Worm (Caenorhabditis elegans): ENCODE data around the gene nhr-137.

DNA sequence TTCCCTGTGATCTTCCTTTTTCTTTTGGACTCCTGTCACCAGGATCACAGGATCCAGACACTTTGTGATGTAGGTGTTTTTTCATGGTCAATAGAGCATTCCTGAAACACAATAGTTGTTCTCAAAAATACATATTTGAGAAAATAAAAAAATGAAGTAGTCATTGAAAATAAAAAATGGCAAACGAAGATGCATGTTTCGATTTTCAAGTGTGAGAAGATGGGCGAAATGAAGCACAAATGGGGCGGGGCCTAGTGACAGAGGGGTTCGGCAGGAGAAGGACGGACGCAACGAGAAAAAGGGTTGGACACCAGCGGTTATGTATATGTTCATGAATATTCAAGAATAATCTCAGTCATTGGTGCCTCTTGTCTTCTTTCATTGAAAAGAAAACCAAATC, 21.2 kb upstream of the nhr-137 start, which contains the start of gene F38B6.6:
- no peak for TF ChIP-seq pes-1 (GFP tag; IDR thresholded peaks at IDR 0.05)
- TF ChIP-seq F13C5.2 (tag; optimal IDR thresholded peaks at IDR 0.05): no peak
- no peak for TF ChIP-seq ama-1 (optimal IDR thresholded peaks at IDR 0.05)

All from whole organism, early embryonic.